Worm (Caenorhabditis elegans) whole organism, early embryonic: Measurements from ENCODE around the gene T07F8.1.

Experiments
- F13C5.2 ChIP-seq: sonication (generic microtip); optimal IDR thresholded peaks from 2 replicates; lab custom pipeline; 2017; ENCODE audit warnings: mild to moderate bottlenecking, missing genetic modification characterization, inconsistent platforms, missing compliant biosample characterization
- ama-1 ChIP-seq: fragments of 150-350 bp; optimal IDR thresholded peaks from 2 replicates; lab custom pipeline; 2014
- flt-1 ChIP-seq: fragments of 200-800 bp; sonication (Bioruptor generic); IDR thresholded peaks from 2 replicates; pipeline ENCODE4 v1.3.6; 2022; ENCODE audit warnings: missing genetic modification characterization, missing compliant biosample characterization
- hmg-4 ChIP-seq: fragments of 200-800 bp; sonication (Bioruptor generic); optimal IDR thresholded peaks from 2 replicates; lab custom pipeline; 2018; ENCODE audit warnings: mild to moderate bottlenecking, missing genetic modification characterization, missing compliant biosample characterization
- pes-1 ChIP-seq: fragments of 200-800 bp; sonication (Bioruptor generic); IDR thresholded peaks from 2 replicates; pipeline ENCODE4 v1.3.6; 2022; ENCODE audit warnings: missing genetic modification reagents, missing genetic modification characterization, missing compliant biosample characterization
- sea-1 ChIP-seq: fragments of 200-800 bp; sonication (Bioruptor generic); conservative IDR thresholded peaks from 2 replicates; pipeline ENCODE4 v1.3.6; 2022; ENCODE audit warnings: missing genetic modification characterization, missing compliant biosample characterization

DNA sequence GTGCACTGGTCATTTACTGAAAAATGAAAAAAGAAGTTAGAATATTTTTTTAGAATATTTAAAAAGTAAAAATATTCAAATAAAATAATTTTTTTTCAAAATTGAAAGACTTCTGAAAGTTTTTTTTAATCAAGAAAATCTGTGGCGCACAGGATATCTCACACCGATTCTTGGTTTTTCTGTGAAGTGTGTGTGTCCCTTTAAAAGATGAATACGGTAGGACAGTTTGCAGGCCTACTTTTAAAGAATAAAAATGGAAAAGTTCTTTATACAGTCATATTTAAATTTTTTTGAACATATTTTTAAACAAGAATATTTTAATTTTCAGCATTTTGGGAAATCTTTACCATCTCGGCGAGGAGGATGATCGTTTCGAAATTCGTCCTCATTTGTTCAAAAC, 49.6 kb upstream of the T07F8.1 start, which contains the start of gene mct-5:
- TF ChIP-seq flt-1 (GFP tag; lab: Robert Waterston, UW) (no peak), ama-1 (lab: Kevin White, UChicago) (no peak), pes-1 (no peak), hmg-4 (no peak), sea-1 (GFP tag; lab: Robert Waterston, UW) (no peak), F13C5.2 (tag; lab: Kevin White, UChicago) (no peak)
